Fruit fly (Drosophila melanogaster): Measurements from ENCODE around the gene CG32195.

dm6 chr3L:18064632-18065482, 47.9 kb upstream of the CG32195 start, which contains the start of gene Eip75B:
- no peak for TF ChIP-seq CG11617 (GFP tag; optimal IDR thresholded peaks at IDR 0.05)
- no peak for TF ChIP-seq Crg-1 (GFP tag; optimal IDR thresholded peaks at IDR 0.05)
- no peak for TF ChIP-seq CG12768 (GFP tag; optimal IDR thresholded peaks at IDR 0.05)
- TF ChIP-seq kay (GFP tag; ENCODE audit: borderline replicate concordance), result no peak
- TF ChIP-seq cic (GFP tag; optimal IDR thresholded peaks at IDR 0.05), result no peak
- TF ChIP-seq Clk (GFP tag; optimal IDR thresholded peaks at IDR 0.05), result no peak
- TF ChIP-seq CG1620 (GFP tag; optimal IDR thresholded peaks at IDR 0.05), result no peak
- no peak for TF ChIP-seq Hr96 (GFP tag; optimal IDR thresholded peaks at IDR 0.05)
- TF ChIP-seq CG5204 (GFP tag; optimal IDR thresholded peaks at IDR 0.05), result peak; percentile 25
